Fruit fly (Drosophila melanogaster) whole organism, embryonic: Measurements from ENCODE around the gene nst.

Experiments
- Abd-B ChIP-seq: fragments of 200-800 bp; sonication (Bioruptor generic); optimal IDR thresholded peaks from 2 replicates; lab custom pipeline; 2018; ENCODE audit warnings: missing biosample characterization, mild to moderate bottlenecking, missing genetic modification characterization, moderate library complexity
- Ada2b ChIP-seq: fragments of 200-800 bp; sonication (Bioruptor generic); IDR thresholded peaks from 2 replicates; pipeline ENCODE4 v1.3.6; 2022; ENCODE audit warnings: missing biosample characterization, missing genetic modification characterization
- Atf3 ChIP-seq: fragments of 200-800 bp; sonication (Bioruptor generic); optimal IDR thresholded peaks from 3 replicates; lab custom pipeline; 2016; ENCODE audit warnings: missing biosample characterization, missing genetic modification characterization
- Blimp-1 ChIP-seq: fragments of 200-800 bp; sonication (Bioruptor generic); optimal IDR thresholded peaks from 3 replicates; lab custom pipeline; 2018; ENCODE audit warnings: missing biosample characterization, missing genetic modification characterization, mild to moderate bottlenecking, moderate library complexity, missing genetic modification reagents
- CG10147 ChIP-seq: fragments of 200-800 bp; sonication (Bioruptor generic); optimal IDR thresholded peaks from 2 replicates; lab custom pipeline; 2019; ENCODE audit warnings: missing biosample characterization, mild to moderate bottlenecking, missing genetic modification characterization, moderate library complexity
- CG10431 ChIP-seq: fragments of 200-800 bp; sonication (Bioruptor generic); optimal IDR thresholded peaks from 3 replicates; lab custom pipeline; 2018; ENCODE audit warnings: missing biosample characterization, mild to moderate bottlenecking, missing genetic modification characterization
- CG10654 ChIP-seq: fragments of 200-800 bp; sonication (Bioruptor generic); optimal IDR thresholded peaks from 2 replicates; lab custom pipeline; 2016; ENCODE audit warnings: missing biosample characterization, missing genetic modification characterization
- CG11085 ChIP-seq: fragments of 200-800 bp; sonication (Bioruptor generic); IDR thresholded peaks from 2 replicates; pipeline ENCODE4 v1.3.6; 2022; ENCODE audit warnings: missing biosample characterization, missing genetic modification characterization
- CG12744 ChIP-seq: fragments of 200-800 bp; sonication (Bioruptor generic); optimal IDR thresholded peaks from 2 replicates; lab custom pipeline; 2016; ENCODE audit warnings: missing biosample characterization, missing genetic modification characterization
- CG14441 ChIP-seq: fragments of 200-800 bp; sonication (Bioruptor generic); IDR thresholded peaks from 2 replicates; pipeline ENCODE4 v1.3.6; 2022; ENCODE audit warnings: missing biosample characterization, missing genetic modification characterization
- CG16813 ChIP-seq: fragments of 200-800 bp; sonication (Bioruptor generic); IDR thresholded peaks from 3 replicates; pipeline ENCODE4 v1.3.6; 2022; ENCODE audit warnings: missing biosample characterization, missing genetic modification characterization; ENCODE audit not compliant: partially characterized antibody
- CG16863 ChIP-seq: fragments of 200-800 bp; sonication (Bioruptor generic); optimal IDR thresholded peaks from 3 replicates; lab custom pipeline; 2016; ENCODE audit warnings: missing biosample characterization, missing genetic modification characterization
- CG17359 ChIP-seq: fragments of 200-800 bp; sonication (Bioruptor generic); optimal IDR thresholded peaks from 3 replicates; lab custom pipeline; 2018; ENCODE audit warnings: missing biosample characterization, mild to moderate bottlenecking, missing genetic modification characterization, moderate library complexity
- CG17385 ChIP-seq: fragments of 200-800 bp; sonication (Bioruptor generic); optimal IDR thresholded peaks from 3 replicates; lab custom pipeline; 2018; ENCODE audit warnings: missing biosample characterization, mild to moderate bottlenecking, missing genetic modification characterization
- CG17802 ChIP-seq: fragments of 200-800 bp; sonication (Bioruptor generic); optimal IDR thresholded peaks from 2 replicates; lab custom pipeline; 2018; ENCODE audit warnings: missing biosample characterization, mild to moderate bottlenecking, missing genetic modification characterization, moderate library complexity
- CG18262 ChIP-seq: fragments of 200-800 bp; optimal IDR thresholded peaks from 3 replicates; lab custom pipeline; 2019; ENCODE audit warnings: missing biosample characterization, mild to moderate bottlenecking, missing genetic modification characterization, moderate library complexity
- CG18764 ChIP-seq: fragments of 200-800 bp; sonication (Bioruptor generic); optimal IDR thresholded peaks from 3 replicates; lab custom pipeline; 2016; ENCODE audit warnings: missing biosample characterization, missing genetic modification characterization
- CG30020 ChIP-seq: fragments of 200-800 bp; optimal IDR thresholded peaks from 2 replicates; lab custom pipeline; 2019; ENCODE audit warnings: missing biosample characterization, mild to moderate bottlenecking, missing genetic modification characterization, moderate library complexity
- CG34422 ChIP-seq: fragments of 200-800 bp; sonication (Bioruptor generic); IDR thresholded peaks from 3 replicates; pipeline ENCODE4 v1.3.6; 2022; ENCODE audit warnings: missing biosample characterization, missing genetic modification characterization
- CG7372 ChIP-seq: fragments of 200-800 bp; sonication (Bioruptor generic); IDR thresholded peaks from 2 replicates; pipeline ENCODE4 v1.3.6; 2022; ENCODE audit warnings: missing biosample characterization, missing genetic modification characterization
- CG7839 ChIP-seq: fragments of 200-800 bp; sonication (Bioruptor generic); optimal IDR thresholded peaks from 3 replicates; lab custom pipeline; 2018; ENCODE audit warnings: missing biosample characterization, mild to moderate bottlenecking, missing genetic modification characterization, moderate library complexity
- CG8388 ChIP-seq: fragments of 200-800 bp; sonication (Bioruptor generic); optimal IDR thresholded peaks from 2 replicates; lab custom pipeline; 2019; ENCODE audit warnings: missing biosample characterization, mild to moderate bottlenecking, missing genetic modification characterization, moderate library complexity
- CG9876 ChIP-seq: fragments of 200-800 bp; sonication (Bioruptor generic); optimal IDR thresholded peaks from 2 replicates; lab custom pipeline; 2016; ENCODE audit warnings: missing biosample characterization, missing genetic modification characterization
- HLH54F ChIP-seq: fragments of 200-800 bp; sonication (Bioruptor generic); optimal IDR thresholded peaks from 3 replicates; lab custom pipeline; 2016; ENCODE audit warnings: missing biosample characterization, missing genetic modification characterization
- Nf-YB ChIP-seq: fragments of 200-800 bp; sonication (Bioruptor generic); optimal IDR thresholded peaks from 3 replicates; lab custom pipeline; 2019; ENCODE audit warnings: missing biosample characterization, mild to moderate bottlenecking, missing genetic modification characterization, moderate library complexity
- NfI ChIP-seq: fragments of 200-800 bp; sonication (Bioruptor generic); optimal IDR thresholded peaks from 3 replicates; lab custom pipeline; 2018; ENCODE audit warnings: missing biosample characterization, mild to moderate bottlenecking, missing genetic modification characterization, moderate library complexity
- Xbp1 ChIP-seq: fragments of 200-800 bp; sonication (Bioruptor generic); optimal IDR thresholded peaks from 3 replicates; lab custom pipeline; 2016; ENCODE audit warnings: missing biosample characterization, mild to moderate bottlenecking, missing genetic modification characterization
- Xrp1 ChIP-seq: fragments of 200-800 bp; sonication (Bioruptor generic); IDR thresholded peaks from 2 replicates; pipeline ENCODE4 v1.3.6; 2022; ENCODE audit warnings: missing biosample characterization, missing genetic modification characterization
- br ChIP-seq: fragments of >200 bp; optimal IDR thresholded peaks from 2 replicates; lab custom pipeline; 2017
- btn ChIP-seq: fragments of 200-800 bp; sonication (Bioruptor generic); optimal IDR thresholded peaks from 2 replicates; lab custom pipeline; 2016; ENCODE audit warnings: missing biosample characterization, missing genetic modification characterization
- chinmo ChIP-seq: fragments of 200-800 bp; sonication (Bioruptor generic); IDR thresholded peaks from 4 replicates; pipeline ENCODE4 v1.3.6; 2022; ENCODE audit warnings: missing biosample characterization, missing genetic modification characterization; ENCODE audit not compliant: partially characterized antibody
- fd102C ChIP-seq: fragments of 200-800 bp; sonication (Bioruptor generic); optimal IDR thresholded peaks from 2 replicates; lab custom pipeline; 2018; ENCODE audit warnings: missing biosample characterization, mild to moderate bottlenecking, missing genetic modification characterization, moderate library complexity
- fd3F ChIP-seq: fragments of 200-800 bp; sonication (Bioruptor generic); optimal IDR thresholded peaks from 2 replicates; lab custom pipeline; 2018; ENCODE audit warnings: missing biosample characterization, mild to moderate bottlenecking, missing genetic modification characterization, moderate library complexity
- gce ChIP-seq: fragments of 200-800 bp; sonication (Bioruptor generic); IDR thresholded peaks from 3 replicates; pipeline ENCODE4 v1.3.6; 2022; ENCODE audit warnings: missing biosample characterization, missing genetic modification characterization
- ham ChIP-seq: fragments of 200-800 bp; sonication (Bioruptor generic); IDR thresholded peaks from 2 replicates; pipeline ENCODE4 v1.3.6; 2022; ENCODE audit warnings: missing biosample characterization, missing genetic modification characterization
- hkb ChIP-seq, 2 experiments: fragments of 200-800 bp in 1 of 2; fragments of >200 bp in 1 of 2; sonication (Bioruptor generic) in 1 of 2; IDR thresholded peaks in 1 of 2; optimal IDR thresholded peaks in 1 of 2; 2 replicates each; pipeline versions ENCODE4 v1.3.6 to Lab custom; 2017 to 2022; ENCODE audit warnings: missing biosample characterization in 1 of 2, missing genetic modification characterization in 1 of 2
- maf-S ChIP-seq: fragments of 200-800 bp; sonication (Bioruptor generic); optimal IDR thresholded peaks from 2 replicates; lab custom pipeline; 2016; ENCODE audit warnings: missing biosample characterization, missing genetic modification characterization
- nmo ChIP-seq: fragments of 200-800 bp; sonication (Bioruptor generic); optimal IDR thresholded peaks from 2 replicates; lab custom pipeline; 2018; ENCODE audit warnings: missing biosample characterization, mild to moderate bottlenecking, missing genetic modification characterization, moderate library complexity
- onecut ChIP-seq: fragments of 200-800 bp; sonication (Bioruptor generic); IDR thresholded peaks from 2 replicates; pipeline ENCODE4 v1.3.6; 2022; ENCODE audit warnings: missing biosample characterization, missing genetic modification characterization
- ranshi ChIP-seq: fragments of 200-800 bp; sonication (Bioruptor generic); IDR thresholded peaks from 2 replicates; pipeline ENCODE4 v1.3.6; 2022; ENCODE audit warnings: missing biosample characterization, missing genetic modification characterization
- repo ChIP-seq: fragments of 200-800 bp; sonication (Bioruptor generic); optimal IDR thresholded peaks from 2 replicates; lab custom pipeline; 2016; ENCODE audit warnings: missing biosample characterization, missing genetic modification characterization
- row ChIP-seq: fragments of 200-800 bp; sonication (Bioruptor generic); IDR thresholded peaks from 3 replicates; pipeline ENCODE4 v1.3.6; 2022; ENCODE audit warnings: missing biosample characterization, missing genetic modification characterization
- seq ChIP-seq: fragments of 200-800 bp; sonication (Bioruptor generic); IDR thresholded peaks from 2 replicates; pipeline ENCODE4 v1.3.6; 2022; ENCODE audit warnings: missing biosample characterization, missing genetic modification characterization
- slp2 ChIP-seq: fragments of 200-800 bp; sonication (Bioruptor generic); optimal IDR thresholded peaks from 2 replicates; lab custom pipeline; 2016; ENCODE audit warnings: missing biosample characterization, missing genetic modification characterization
- stc ChIP-seq: fragments of 200-800 bp; sonication (Bioruptor generic); IDR thresholded peaks from 2 replicates; pipeline ENCODE4 v1.3.6; 2022; ENCODE audit warnings: missing biosample characterization, missing genetic modification characterization
- toy ChIP-seq: fragments of 200-800 bp; sonication (Bioruptor generic); IDR thresholded peaks from 2 replicates; pipeline ENCODE4 v1.3.6; 2022; ENCODE audit warnings: missing biosample characterization, missing genetic modification characterization
- vvl ChIP-seq: fragments of 200-800 bp; sonication (Bioruptor generic); IDR thresholded peaks from 2 replicates; pipeline ENCODE4 v1.3.6; 2022; ENCODE audit warnings: missing biosample characterization, missing genetic modification characterization
- wdn ChIP-seq: fragments of 200-800 bp; sonication (Bioruptor generic); IDR thresholded peaks from 2 replicates; pipeline ENCODE4 v1.3.6; 2022; ENCODE audit warnings: missing biosample characterization, missing genetic modification characterization
- zen ChIP-seq: fragments of 200-800 bp; sonication (Bioruptor generic); optimal IDR thresholded peaks from 3 replicates; lab custom pipeline; 2018; ENCODE audit warnings: missing biosample characterization, mild to moderate bottlenecking, missing genetic modification characterization, moderate library complexity
- zfh1 ChIP-seq: fragments of 200-800 bp; sonication (Bioruptor generic); IDR thresholded peaks from 3 replicates; pipeline ENCODE4 v1.3.6; 2022; ENCODE audit warnings: missing biosample characterization, missing genetic modification characterization

nst gene

dm6 chr3L:12490418-12491035 is 39.4 kb downstream of the nst start, which contains the start of gene CG10660 (continued):
- TF ChIP-seq NfI (GFP tag; lab: Kevin White, UChicago) (peak; percentile 81), chinmo (GFP tag; lab: Robert Waterston, UW) (no peak), CG10147 (GFP tag; lab: Kevin White, UChicago) (peak; percentile 75), CG17359 (tag; lab: Kevin White, UChicago) (peak; percentile 91), CG18764 (peak; percentile 67), Xrp1 (GFP tag; lab: Robert Waterston, UW) (peak; percentile 91), CG18262 (tag; lab: Kevin White, UChicago) (peak; percentile 88), CG12744 (peak; percentile 53), zfh1 (GFP tag; lab: Robert Waterston, UW) (peak; percentile 91), Ada2b (peak; percentile 88), CG10654 (GFP tag; lab: Kevin White, UChicago) (peak; percentile 95), slp2 (GFP tag; lab: Kevin White, UChicago) (peak; percentile 68), Xbp1 (GFP tag; lab: Kevin White, UChicago) (peak; percentile 90), Blimp-1 (GFP tag; lab: Kevin White, UChicago) (peak; percentile 90), CG14441 (GFP tag; lab: Robert Waterston, UW) (peak; percentile 82), HLH54F (GFP tag; lab: Kevin White, UChicago) (peak; percentile 62), seq (GFP tag; lab: Robert Waterston, UW) (peak; percentile 88), CG8388 (GFP tag; lab: Kevin White, UChicago) (peak; percentile 91), nmo (peak; percentile 91), vvl (GFP tag; lab: Robert Waterston, UW) (peak; percentile 96), repo (GFP tag; lab: Kevin White, UChicago) (peak; percentile 35), CG16813 (no peak), CG7372 (GFP tag; lab: Robert Waterston, UW) (peak; percentile 64), toy (GFP tag; lab: Robert Waterston, UW) (0 out of 2 replicates have a peak, but pooled peaks have one; percentile 44), CG11085 (GFP tag; lab: Robert Waterston, UW) (peak; percentile 60; the same call in 1 of the 2 replicates), onecut (peak; percentile 83), stc (GFP tag; lab: Robert Waterston, UW) (peak; percentile 90), Nf-YB (GFP tag; lab: Kevin White, UChicago) (peak; percentile 73), CG10431 (GFP tag; lab: Kevin White, UChicago) (peak; percentile 73), gce (GFP tag; lab: Robert Waterston, UW) (peak; percentile 84), zen (tag; lab: Kevin White, UChicago) (peak; percentile 67), CG34422 (GFP tag; lab: Robert Waterston, UW) (peak; percentile 91), CG9876 (no peak), CG16863 (GFP tag; lab: Kevin White, UChicago) (peak; percentile 74), CG17385 (GFP tag; lab: Kevin White, UChicago) (peak; percentile 88), row (GFP tag; lab: Robert Waterston, UW) (peak; percentile 93), br (lab: Kevin White, UChicago) (no peak), Abd-B (GFP tag; lab: Kevin White, UChicago) (peak; percentile 66), fd3F (GFP tag; lab: Kevin White, UChicago) (peak; percentile 76), CG30020 (tag; lab: Kevin White, UChicago) (peak; percentile 32), wdn (peak; percentile 75), btn (GFP tag; lab: Kevin White, UChicago) (peak; percentile 64), fd102C (GFP tag; lab: Kevin White, UChicago) (no peak), CG17802 (tag; lab: Kevin White, UChicago) (peak; percentile 65), CG7839 (tag; lab: Kevin White, UChicago) (peak; percentile 94), hkb (optimal IDR thresholded peaks at IDR 0.05; lab: Kevin White, UChicago) (no peak), hkb (GFP tag; IDR thresholded peaks at IDR 0.05; lab: Robert Waterston, UW) (peak; percentile 95), ham (GFP tag; lab: Robert Waterston, UW) (no peak), maf-S (GFP tag; lab: Kevin White, UChicago) (peak; percentile 55), Atf3 (GFP tag; lab: Kevin White, UChicago) (peak; percentile 53), ranshi (GFP tag; lab: Robert Waterston, UW) (peak; percentile 89)
